Worm (Caenorhabditis elegans) whole organism, mixed stage, embryonic: Measurements from ENCODE around the gene F38A1.11.

Source experiments
- ceh-83 ChIP-seq: fragments of 200-800 bp; sonication (Bioruptor generic); optimal IDR thresholded peaks from 2 replicates; lab custom pipeline; 2018; ENCODE audit warnings: mild to moderate bottlenecking, missing genetic modification characterization, missing compliant biosample characterization
- ces-1 ChIP-seq: fragments of 150-350 bp; optimal IDR thresholded peaks from 2 replicates; lab custom pipeline; 2014; ENCODE audit warnings: missing biosample characterization, missing genetic modification reagents, missing genetic modification characterization
- elt-1 ChIP-seq: sonication (generic microtip); optimal IDR thresholded peaks from 2 replicates; lab custom pipeline; 2017; ENCODE audit warnings: missing genetic modification characterization, mild to moderate bottlenecking, missing compliant biosample characterization, antibody characterized with exemption, moderate library complexity, borderline replicate concordance; ENCODE audit not compliant: insufficient read depth
- elt-3 ChIP-seq: fragments of 150-350 bp; optimal IDR thresholded peaks from 2 replicates; lab custom pipeline; 2014; ENCODE audit warnings: missing biosample characterization, missing genetic modification characterization
- ham-2 ChIP-seq: fragments of 200-800 bp; sonication (Bioruptor generic); optimal IDR thresholded peaks from 2 replicates; lab custom pipeline; 2018; ENCODE audit warnings: mild to moderate bottlenecking, missing genetic modification characterization, missing compliant biosample characterization
- hlh-1 ChIP-seq: fragments of 150-350 bp; optimal IDR thresholded peaks from 2 replicates; lab custom pipeline; 2014; ENCODE audit warnings: missing biosample characterization, missing genetic modification reagents, missing genetic modification characterization
- lsy-2 ChIP-seq: fragments of 150-350 bp; optimal IDR thresholded peaks from 2 replicates; lab custom pipeline; 2014; ENCODE audit warnings: missing biosample characterization, missing genetic modification characterization
- nhr-2 ChIP-seq: fragments of 150-350 bp; optimal IDR thresholded peaks from 2 replicates; lab custom pipeline; 2014; ENCODE audit warnings: missing biosample characterization, missing genetic modification characterization
- nhr-76 ChIP-seq: sonication (generic microtip); optimal IDR thresholded peaks from 2 replicates; lab custom pipeline; 2017; ENCODE audit warnings: missing biosample characterization, missing genetic modification characterization
- pha-4 ChIP-seq: fragments of 150-350 bp; optimal IDR thresholded peaks from 2 replicates; lab custom pipeline; 2018; ENCODE audit warnings: missing biosample characterization, missing genetic modification reagents, missing genetic modification characterization
- unc-62 ChIP-seq: fragments of 150-350 bp; optimal IDR thresholded peaks from 2 replicates; lab custom pipeline; 2014; ENCODE audit warnings: missing biosample characterization, missing genetic modification reagents, missing genetic modification characterization
- ztf-11 ChIP-seq: fragments of 150-350 bp; optimal IDR thresholded peaks from 2 replicates; lab custom pipeline; 2014; ENCODE audit warnings: missing biosample characterization, missing genetic modification characterization

ce11 chrIV:1284877-1285276, 37.7 kb downstream of the F38A1.11 start:
- TF ChIP-seq elt-3 (tag; lab: Kevin White, UChicago) (no peak), pha-4 (tag; lab: Kevin White, UChicago) (no peak), elt-1 (no peak), nhr-76 (tag; lab: Kevin White, UChicago) (no peak), ceh-83 (GFP tag; lab: Kevin White, UChicago) (no peak), ham-2 (no peak), unc-62 (GFP tag; lab: Kevin White, UChicago) (no peak), nhr-2 (tag; lab: Kevin White, UChicago) (no peak), hlh-1 (no peak), lsy-2 (tag; lab: Kevin White, UChicago) (no peak), ces-1 (GFP tag; lab: Kevin White, UChicago) (no peak), ztf-11 (no peak)
